Fruit fly (Drosophila melanogaster) whole organism, embryonic: Measurements from ENCODE around the gene lute.

ENCODE experiments used
- ATbp ChIP-seq: fragments of 200-800 bp; sonication (Bioruptor generic); optimal IDR thresholded peaks from 2 replicates; lab custom pipeline; 2017; ENCODE audit warnings: missing biosample characterization, mild to moderate bottlenecking, missing genetic modification characterization, missing genetic modification reagents
- Aef1 ChIP-seq: fragments of 200-800 bp; sonication (Bioruptor generic); IDR thresholded peaks from 3 replicates; pipeline ENCODE4 v1.3.6; 2022; ENCODE audit warnings: missing biosample characterization, missing genetic modification characterization
- Bgb ChIP-seq: fragments of 200-800 bp; sonication (Bioruptor generic); IDR thresholded peaks from 2 replicates; pipeline ENCODE4 v1.3.6; 2022; ENCODE audit warnings: missing biosample characterization, missing genetic modification characterization; ENCODE audit not compliant: partially characterized antibody
- CG10267 ChIP-seq: fragments of 200-800 bp; sonication (Bioruptor generic); optimal IDR thresholded peaks from 2 replicates; lab custom pipeline; 2018; ENCODE audit warnings: missing biosample characterization, mild to moderate bottlenecking, missing genetic modification characterization, moderate library complexity
- CG11398 ChIP-seq: fragments of 200-800 bp; sonication (Bioruptor generic); optimal IDR thresholded peaks from 2 replicates; lab custom pipeline; 2016; ENCODE audit warnings: missing biosample characterization, missing genetic modification characterization
- CG11723 ChIP-seq: fragments of 200-800 bp; sonication (Bioruptor generic); optimal IDR thresholded peaks from 2 replicates; lab custom pipeline; 2017; ENCODE audit warnings: missing biosample characterization, mild to moderate bottlenecking, missing genetic modification characterization
- CG12155 ChIP-seq: fragments of 200-800 bp; sonication (Bioruptor generic); optimal IDR thresholded peaks from 3 replicates; lab custom pipeline; 2016; ENCODE audit warnings: missing biosample characterization, missing genetic modification characterization
- CG12219 ChIP-seq: fragments of 200-800 bp; sonication (Bioruptor generic); optimal IDR thresholded peaks from 3 replicates; lab custom pipeline; 2018; ENCODE audit warnings: missing biosample characterization, mild to moderate bottlenecking, missing genetic modification characterization
- CG12744 ChIP-seq: fragments of 200-800 bp; sonication (Bioruptor generic); optimal IDR thresholded peaks from 2 replicates; lab custom pipeline; 2016; ENCODE audit warnings: missing biosample characterization, missing genetic modification characterization
- CG1603 ChIP-seq: fragments of 200-800 bp; sonication (Bioruptor generic); optimal IDR thresholded peaks from 2 replicates; lab custom pipeline; 2019; ENCODE audit warnings: missing biosample characterization, mild to moderate bottlenecking, missing genetic modification characterization, moderate library complexity
- CG17359 ChIP-seq: fragments of 200-800 bp; sonication (Bioruptor generic); optimal IDR thresholded peaks from 3 replicates; lab custom pipeline; 2018; ENCODE audit warnings: missing biosample characterization, mild to moderate bottlenecking, missing genetic modification characterization, moderate library complexity
- CG18764 ChIP-seq: fragments of 200-800 bp; sonication (Bioruptor generic); optimal IDR thresholded peaks from 3 replicates; lab custom pipeline; 2016; ENCODE audit warnings: missing biosample characterization, missing genetic modification characterization
- CG30403 ChIP-seq: fragments of 200-800 bp; sonication (Bioruptor generic); optimal IDR thresholded peaks from 3 replicates; lab custom pipeline; 2016; ENCODE audit warnings: missing biosample characterization, missing genetic modification characterization
- CG31441 ChIP-seq: fragments of 200-800 bp; sonication (Bioruptor generic); IDR thresholded peaks from 2 replicates; pipeline ENCODE4 v1.3.6; 2022; ENCODE audit warnings: missing biosample characterization, missing genetic modification characterization
- CG3847 ChIP-seq: fragments of 200-800 bp; sonication (Bioruptor generic); IDR thresholded peaks from 2 replicates; pipeline ENCODE4 v1.3.6; 2022; ENCODE audit warnings: missing biosample characterization, missing genetic modification characterization
- CG4854 ChIP-seq: fragments of 200-800 bp; sonication (Bioruptor generic); optimal IDR thresholded peaks from 2 replicates; lab custom pipeline; 2016; ENCODE audit warnings: missing biosample characterization, missing genetic modification characterization, inconsistent platforms
- CG6175 ChIP-seq: fragments of 200-800 bp; sonication (Bioruptor generic); IDR thresholded peaks from 3 replicates; pipeline ENCODE4 v1.3.6; 2022; ENCODE audit warnings: missing biosample characterization, missing genetic modification characterization
- CG7271 ChIP-seq: fragments of 200-800 bp; sonication (Bioruptor generic); optimal IDR thresholded peaks from 2 replicates; lab custom pipeline; 2018; ENCODE audit warnings: missing biosample characterization, mild to moderate bottlenecking, missing genetic modification characterization, moderate library complexity
- CG7745 ChIP-seq: fragments of 200-800 bp; sonication (Bioruptor generic); optimal IDR thresholded peaks from 2 replicates; lab custom pipeline; 2018; ENCODE audit warnings: missing biosample characterization, mild to moderate bottlenecking, missing genetic modification characterization, moderate library complexity
- CrebB ChIP-seq: fragments of 200-800 bp; sonication (Bioruptor generic); optimal IDR thresholded peaks from 3 replicates; lab custom pipeline; 2018; ENCODE audit warnings: missing biosample characterization, mild to moderate bottlenecking, missing genetic modification characterization
- Dip2 ChIP-seq: fragments of 200-800 bp; sonication (Bioruptor generic); IDR thresholded peaks from 2 replicates; pipeline ENCODE4 v1.3.6; 2022; ENCODE audit warnings: missing biosample characterization, missing genetic modification characterization
- Doc3 ChIP-seq: fragments of 200-800 bp; sonication (Bioruptor generic); IDR thresholded peaks from 3 replicates; pipeline ENCODE4 v1.3.6; 2022; ENCODE audit warnings: missing biosample characterization, missing genetic modification characterization; ENCODE audit not compliant: partially characterized antibody
- HHEX ChIP-seq: fragments of 200-800 bp; sonication (Bioruptor generic); optimal IDR thresholded peaks from 3 replicates; lab custom pipeline; 2017; ENCODE audit warnings: missing biosample characterization, mild to moderate bottlenecking, missing genetic modification characterization, missing genetic modification reagents
- HLH4C ChIP-seq: fragments of 200-800 bp; sonication (Bioruptor generic); IDR thresholded peaks from 3 replicates; pipeline ENCODE4 v1.3.6; 2022; ENCODE audit warnings: missing biosample characterization, missing genetic modification characterization; ENCODE audit not compliant: partially characterized antibody
- Hand ChIP-seq: fragments of 200-800 bp; sonication (Bioruptor generic); optimal IDR thresholded peaks from 2 replicates; lab custom pipeline; 2017; ENCODE audit warnings: mild to moderate bottlenecking, missing biosample characterization, missing genetic modification reagents, missing genetic modification characterization
- Hey ChIP-seq: fragments of 200-800 bp; sonication (Bioruptor generic); optimal IDR thresholded peaks from 3 replicates; lab custom pipeline; 2018; ENCODE audit warnings: missing biosample characterization, mild to moderate bottlenecking, missing genetic modification characterization
- HmgD ChIP-seq: fragments of 200-800 bp; sonication (Bioruptor generic); optimal IDR thresholded peaks from 3 replicates; lab custom pipeline; 2016; ENCODE audit warnings: missing biosample characterization, missing genetic modification characterization
- Jarid2 ChIP-seq: fragments of 200-800 bp; sonication (Bioruptor generic); optimal IDR thresholded peaks from 3 replicates; lab custom pipeline; 2017; ENCODE audit warnings: mild to moderate bottlenecking, missing biosample characterization, missing genetic modification reagents, missing genetic modification characterization
- MTF-1 ChIP-seq: fragments of 200-800 bp; sonication (Bioruptor generic); optimal IDR thresholded peaks from 2 replicates; lab custom pipeline; 2018; ENCODE audit warnings: missing biosample characterization, mild to moderate bottlenecking, missing genetic modification characterization, borderline replicate concordance
- Mes4 ChIP-seq: fragments of 200-800 bp; sonication (Bioruptor generic); optimal IDR thresholded peaks from 2 replicates; lab custom pipeline; 2016; ENCODE audit warnings: missing biosample characterization, missing genetic modification characterization
- NFAT ChIP-seq: fragments of 200-800 bp; sonication (Bioruptor generic); IDR thresholded peaks from 2 replicates; pipeline ENCODE4 v1.3.6; 2022; ENCODE audit warnings: missing biosample characterization, missing genetic modification characterization
- Ptx1 ChIP-seq: fragments of 200-800 bp; sonication (Bioruptor generic); IDR thresholded peaks from 2 replicates; pipeline ENCODE4 v1.3.6; 2022; ENCODE audit warnings: missing biosample characterization, missing genetic modification characterization
- Sin3A ChIP-seq: fragments of >200 bp; optimal IDR thresholded peaks from 2 replicates; lab custom pipeline; 2018
- Trl ChIP-seq, 3 experiments: fragments of >200 bp in 2 of 3; fragments of 200-800 bp in 1 of 3; sonication (Bioruptor generic) in 1 of 3; optimal IDR thresholded peaks; 2 replicates in 1 of 3; 3 replicates in 2 of 3; lab custom pipeline; 2016 to 2017; ENCODE audit warnings: missing biosample characterization in 1 of 3, missing genetic modification characterization in 1 of 3
- cas ChIP-seq: fragments of 200-800 bp; sonication (Bioruptor generic); IDR thresholded peaks from 2 replicates; pipeline ENCODE4 v1.3.6; 2022; ENCODE audit warnings: missing biosample characterization, missing genetic modification characterization
- chm ChIP-seq: fragments of 200-800 bp; sonication (Bioruptor generic); IDR thresholded peaks from 2 replicates; pipeline ENCODE4 v1.3.6; 2022; ENCODE audit warnings: missing biosample characterization, missing genetic modification characterization
- croc ChIP-seq: fragments of 200-800 bp; sonication (Bioruptor generic); conservative IDR thresholded peaks from 3 replicates; pipeline ENCODE4 v1.3.6; 2022; ENCODE audit warnings: missing biosample characterization, missing genetic modification characterization
- da ChIP-seq: fragments of 200-800 bp; sonication (Bioruptor generic); optimal IDR thresholded peaks from 2 replicates; lab custom pipeline; 2016; ENCODE audit warnings: missing biosample characterization, missing genetic modification characterization
- emc ChIP-seq: fragments of 200-800 bp; sonication (Bioruptor generic); optimal IDR thresholded peaks from 2 replicates; lab custom pipeline; 2016; ENCODE audit warnings: missing biosample characterization, missing genetic modification characterization
- her ChIP-seq: fragments of 200-800 bp; sonication (Bioruptor generic); optimal IDR thresholded peaks from 2 replicates; lab custom pipeline; 2016; ENCODE audit warnings: missing biosample characterization, missing genetic modification characterization
- insv ChIP-seq, 2 experiments: fragments of 200-800 bp; sonication (Bioruptor generic); optimal IDR thresholded peaks; 3 replicates each; lab custom pipeline; 2016 to 2018; ENCODE audit warnings: missing biosample characterization in 2 of 2, missing genetic modification characterization in 2 of 2
- p53 ChIP-seq: fragments of 200-800 bp; sonication (Bioruptor generic); optimal IDR thresholded peaks from 2 replicates; lab custom pipeline; 2016; ENCODE audit warnings: missing biosample characterization, missing genetic modification characterization
- pho ChIP-seq: fragments of 200-800 bp; sonication (Bioruptor generic); optimal IDR thresholded peaks from 2 replicates; lab custom pipeline; 2016; ENCODE audit warnings: missing biosample characterization, missing genetic modification characterization
- pros ChIP-seq: fragments of 200-800 bp; sonication (Bioruptor generic); optimal IDR thresholded peaks from 3 replicates; lab custom pipeline; 2019; ENCODE audit warnings: missing biosample characterization, mild to moderate bottlenecking, missing genetic modification characterization, moderate library complexity
- salm ChIP-seq: fragments of 200-800 bp; sonication (Bioruptor generic); optimal IDR thresholded peaks from 2 replicates; lab custom pipeline; 2018; ENCODE audit warnings: missing biosample characterization, mild to moderate bottlenecking, missing genetic modification characterization
- sr ChIP-seq: fragments of 200-800 bp; sonication (Bioruptor generic); IDR thresholded peaks from 3 replicates; pipeline ENCODE4 v1.3.6; 2022; ENCODE audit warnings: missing biosample characterization, missing genetic modification characterization
- tin ChIP-seq: fragments of 200-800 bp; sonication (Bioruptor generic); optimal IDR thresholded peaks from 3 replicates; lab custom pipeline; 2016; ENCODE audit warnings: missing biosample characterization, missing genetic modification characterization
- tna ChIP-seq: fragments of 200-800 bp; sonication (Bioruptor generic); IDR thresholded peaks from 2 replicates; pipeline ENCODE4 v1.3.6; 2022; ENCODE audit warnings: missing biosample characterization, missing genetic modification characterization; ENCODE audit not compliant: partially characterized antibody
- tup ChIP-seq: fragments of 200-800 bp; sonication (Bioruptor generic); optimal IDR thresholded peaks from 2 replicates; lab custom pipeline; 2016; ENCODE audit warnings: missing biosample characterization, mild to moderate bottlenecking, missing genetic modification characterization, moderate library complexity

lute gene

DNA sequence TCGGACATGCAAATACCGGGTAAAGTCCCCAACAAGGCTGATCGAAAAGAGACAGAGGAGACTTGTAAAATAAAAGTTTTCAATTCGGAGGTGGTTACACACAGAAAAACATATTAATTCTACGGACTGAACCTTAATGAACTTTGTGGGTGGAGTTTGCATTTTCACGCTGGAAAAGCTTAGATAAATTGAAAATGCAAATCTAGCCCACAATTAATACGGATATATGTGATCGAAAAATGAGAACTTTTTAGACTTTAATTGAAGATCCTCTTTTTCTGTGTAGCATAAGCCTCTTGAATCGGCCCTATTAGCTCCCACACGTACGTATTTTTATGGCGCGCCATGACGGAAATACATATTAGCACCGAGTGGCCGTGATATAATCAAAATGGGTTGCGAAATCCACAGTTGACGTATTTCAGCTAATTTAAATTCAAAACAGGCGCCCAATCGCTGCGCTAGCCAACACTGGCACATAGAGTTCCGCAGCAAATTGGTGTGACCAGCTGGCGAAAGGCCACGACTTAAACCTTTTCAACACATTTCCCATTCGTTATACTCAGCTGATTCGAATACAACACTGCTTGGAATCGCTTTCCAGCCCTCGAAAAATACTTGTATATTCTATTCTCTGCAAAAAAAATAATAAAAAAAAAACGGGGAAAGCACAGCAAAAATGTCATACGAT is 5.7 kb downstream of the lute start (continued):
- no peak for TF ChIP-seq MTF-1 (GFP tag; lab: Kevin White, UChicago)
- no peak for TF ChIP-seq Hey (tag; lab: Kevin White, UChicago)
- no peak for TF ChIP-seq Trl (optimal IDR thresholded peaks at IDR 0.05; lab: Kevin White, UChicago)
- peak; percentile 81 for TF ChIP-seq Trl (GFP tag; optimal IDR thresholded peaks at IDR 0.05; lab: Kevin White, UChicago)
- TF ChIP-seq CG30403 (GFP tag; lab: Kevin White, UChicago): peak; percentile 61
- no peak for TF ChIP-seq CG6175 (GFP tag; lab: Robert Waterston, UW)
- peak; percentile 37 for TF ChIP-seq HmgD (GFP tag; lab: Kevin White, UChicago)
- TF ChIP-seq sr (GFP tag; lab: Robert Waterston, UW): peak; percentile 50; the same call in 1 of the 3 replicates
- TF ChIP-seq CG3847 (GFP tag; lab: Robert Waterston, UW): peak; percentile 72
- peak; percentile 19 for TF ChIP-seq CG12219 (GFP tag; lab: Kevin White, UChicago)
- TF ChIP-seq CG10267: peak; percentile 98
- TF ChIP-seq Sin3A (lab: Kevin White, UChicago): peak; percentile 63
- peak; percentile 68; the same call in 1 of the 2 replicates for TF ChIP-seq Bgb (GFP tag; lab: Robert Waterston, UW)
- peak; percentile 42 for TF ChIP-seq CG31441 (GFP tag; lab: Robert Waterston, UW)
- no peak for TF ChIP-seq salm
- TF ChIP-seq CG7271: no peak
- no peak for TF ChIP-seq da (GFP tag; lab: Kevin White, UChicago)
- TF ChIP-seq croc: no peak
- TF ChIP-seq CG18764 (GFP tag; lab: Kevin White, UChicago): peak; percentile 4
- TF ChIP-seq pros: no peak
- peak in 1 of 2 experiments; percentile 36 for TF ChIP-seq insv (GFP tag; optimal IDR thresholded peaks at IDR 0.05; lab: Kevin White, UChicago)
- TF ChIP-seq p53 (GFP tag; lab: Kevin White, UChicago): peak; percentile 40
- peak; percentile 91 for TF ChIP-seq CG1603 (tag; lab: Kevin White, UChicago)
- TF ChIP-seq Doc3 (GFP tag; lab: Robert Waterston, UW): no peak
- TF ChIP-seq CG12744: peak; percentile 49
- TF ChIP-seq Hand (GFP tag; lab: Kevin White, UChicago): peak; percentile 17
- TF ChIP-seq CG12155 (GFP tag; lab: Kevin White, UChicago): peak; percentile 55
- peak; percentile 58; the same call in 1 of the 2 replicates for TF ChIP-seq Ptx1 (GFP tag; lab: Robert Waterston, UW)
- TF ChIP-seq CG7745: no peak
- no peak for TF ChIP-seq HLH4C (GFP tag; lab: Robert Waterston, UW)
- TF ChIP-seq cas (GFP tag; lab: Robert Waterston, UW): no peak
- peak; percentile 55 for TF ChIP-seq her (GFP tag; lab: Kevin White, UChicago)
- no peak for TF ChIP-seq CG11723 (GFP tag; lab: Kevin White, UChicago)
- TF ChIP-seq CG4854 (GFP tag; lab: Kevin White, UChicago): peak; percentile 19
- peak; percentile 53 for TF ChIP-seq CG17359
- no peak; the same call in 1 of the 2 replicates for TF ChIP-seq chm
- no peak; the same call in 2 of the 3 replicates for TF ChIP-seq Aef1 (GFP tag; lab: Robert Waterston, UW)
- TF ChIP-seq tin (GFP tag; lab: Kevin White, UChicago): peak; percentile 69
- no peak for TF ChIP-seq Dip2 (GFP tag; lab: Robert Waterston, UW)
- TF ChIP-seq Mes4 (GFP tag; lab: Kevin White, UChicago): peak; percentile 65
- TF ChIP-seq ATbp: no peak
- no peak for TF ChIP-seq emc (GFP tag; lab: Kevin White, UChicago)
- TF ChIP-seq HHEX (GFP tag; lab: Kevin White, UChicago): peak; percentile 23
- TF ChIP-seq tup (GFP tag; lab: Kevin White, UChicago): peak; percentile 63
- TF ChIP-seq tna (GFP tag; lab: Robert Waterston, UW): no peak; the same call in 1 of the 2 replicates
- peak; percentile 16 for TF ChIP-seq CG11398 (GFP tag; lab: Kevin White, UChicago)
- TF ChIP-seq NFAT (GFP tag; lab: Robert Waterston, UW): peak; percentile 54
- peak; percentile 28 for TF ChIP-seq Jarid2 (GFP tag; lab: Kevin White, UChicago)
- TF ChIP-seq CrebB (tag; lab: Kevin White, UChicago): peak; percentile 34
- peak; percentile 56 for TF ChIP-seq pho (GFP tag; lab: Kevin White, UChicago)
